Worm (Caenorhabditis elegans) whole organism, L2 larva: Measurements from ENCODE around the gene C52G5.2.

Experiments used
- C34F6.9 ChIP-seq: fragments of 150-350 bp; optimal IDR thresholded peaks from 2 replicates; lab custom pipeline; 2014; ENCODE audit warnings: missing biosample characterization, missing genetic modification characterization
- F13H6.1 ChIP-seq: sonication (generic microtip); optimal IDR thresholded peaks from 2 replicates; lab custom pipeline; 2016; ENCODE audit warnings: missing genetic modification characterization, missing compliant biosample characterization
- R02D3.7 ChIP-seq: fragments of 150-350 bp; optimal IDR thresholded peaks from 2 replicates; lab custom pipeline; 2014; ENCODE audit warnings: missing biosample characterization, missing genetic modification characterization
- Y55F3AM.14 ChIP-seq: fragments of 200-800 bp; sonication (Bioruptor generic); optimal IDR thresholded peaks from 2 replicates; lab custom pipeline; 2018; ENCODE audit warnings: mild to moderate bottlenecking, missing genetic modification characterization, missing compliant biosample characterization
- ZK546.5 ChIP-seq: sonication (generic microtip); optimal IDR thresholded peaks from 2 replicates; lab custom pipeline; 2017; ENCODE audit warnings: missing biosample characterization, missing genetic modification characterization
- alr-1 ChIP-seq: fragments of 150-350 bp; optimal IDR thresholded peaks from 2 replicates; lab custom pipeline; 2014; ENCODE audit warnings: missing biosample characterization, missing genetic modification characterization
- aly-2 ChIP-seq: fragments of 150-350 bp; optimal IDR thresholded peaks from 2 replicates; lab custom pipeline; 2014; ENCODE audit warnings: missing biosample characterization, missing genetic modification characterization
- ama-1 ChIP-seq: fragments of 150-350 bp; optimal IDR thresholded peaks from 2 replicates; lab custom pipeline; 2018; ENCODE audit warnings: inconsistent platforms
- blmp-1 ChIP-seq: sonication (generic microtip); optimal IDR thresholded peaks from 2 replicates; lab custom pipeline; 2017; ENCODE audit warnings: missing genetic modification characterization, mild to moderate bottlenecking, missing compliant biosample characterization, antibody characterized with exemption, moderate library complexity; ENCODE audit not compliant: insufficient read depth
- ceh-16 ChIP-seq: fragments of 150-350 bp; optimal IDR thresholded peaks from 2 replicates; lab custom pipeline; 2014; ENCODE audit warnings: missing biosample characterization, missing genetic modification characterization
- ceh-82 ChIP-seq: fragments of 150-350 bp; optimal IDR thresholded peaks from 2 replicates; lab custom pipeline; 2014; ENCODE audit warnings: missing biosample characterization, missing genetic modification characterization
- crh-2 ChIP-seq: sonication (generic microtip); optimal IDR thresholded peaks from 2 replicates; lab custom pipeline; 2017; ENCODE audit warnings: missing biosample characterization, missing genetic modification characterization
- dmd-4 ChIP-seq: sonication (generic microtip); optimal IDR thresholded peaks from 2 replicates; lab custom pipeline; 2017; ENCODE audit warnings: missing biosample characterization, missing genetic modification characterization
- egl-27 ChIP-seq: sonication (generic microtip); optimal IDR thresholded peaks from 3 replicates; lab custom pipeline; 2017; ENCODE audit warnings: missing biosample characterization, missing genetic modification reagents, missing genetic modification characterization
- elt-1 ChIP-seq: fragments of 150-350 bp; optimal IDR thresholded peaks from 2 replicates; lab custom pipeline; 2014; ENCODE audit warnings: missing biosample characterization, missing genetic modification characterization
- elt-3 ChIP-seq: sonication (generic microtip); optimal IDR thresholded peaks from 2 replicates; lab custom pipeline; 2017; ENCODE audit warnings: missing biosample characterization, missing genetic modification characterization
- fos-1 ChIP-seq: fragments of 150-350 bp; optimal IDR thresholded peaks from 2 replicates; lab custom pipeline; 2014; ENCODE audit warnings: missing biosample characterization, missing genetic modification characterization
- gmeb-1 ChIP-seq: fragments of 150-350 bp; optimal IDR thresholded peaks from 2 replicates; lab custom pipeline; 2014; ENCODE audit warnings: missing biosample characterization, missing genetic modification characterization
- lin-11 ChIP-seq: fragments of 150-350 bp; sonication (generic microtip); optimal IDR thresholded peaks from 2 replicates; lab custom pipeline; 2014; ENCODE audit warnings: missing biosample characterization, missing genetic modification characterization, inconsistent platforms, mixed read lengths
- lin-13 ChIP-seq: fragments of 150-350 bp; optimal IDR thresholded peaks from 2 replicates; lab custom pipeline; 2014; ENCODE audit warnings: missing biosample characterization, missing genetic modification reagents, missing genetic modification characterization
- lin-39 ChIP-seq: fragments of 150-350 bp; optimal IDR thresholded peaks from 2 replicates; lab custom pipeline; 2014; ENCODE audit warnings: missing biosample characterization, missing genetic modification reagents, missing genetic modification characterization
- lsy-2 ChIP-seq, 2 experiments: fragments of 150-350 bp in 1 of 2; sonication (generic microtip) in 1 of 2; optimal IDR thresholded peaks; 2 replicates each; lab custom pipeline; 2014 to 2017; ENCODE audit warnings: missing biosample characterization in 2 of 2, missing genetic modification characterization in 2 of 2
- mab-5 ChIP-seq: fragments of 150-350 bp; optimal IDR thresholded peaks from 2 replicates; lab custom pipeline; 2014; ENCODE audit warnings: missing biosample characterization, missing genetic modification characterization
- mbf-1 ChIP-seq: sonication (generic microtip); optimal IDR thresholded peaks from 2 replicates; lab custom pipeline; 2017; ENCODE audit warnings: missing biosample characterization, missing genetic modification characterization
- mdl-1 ChIP-seq, 2 experiments: fragments of 150-350 bp in 1 of 2; sonication (generic microtip) in 1 of 2; optimal IDR thresholded peaks; 2 replicates each; lab custom pipeline; 2017; ENCODE audit warnings: missing biosample characterization in 2 of 2, missing genetic modification characterization in 2 of 2
- nhr-10 ChIP-seq: sonication (generic microtip); optimal IDR thresholded peaks from 2 replicates; lab custom pipeline; 2017; ENCODE audit warnings: missing biosample characterization, missing genetic modification characterization
- nhr-11 ChIP-seq: fragments of 150-350 bp; optimal IDR thresholded peaks from 2 replicates; lab custom pipeline; 2014; ENCODE audit warnings: missing biosample characterization, missing genetic modification characterization
- nhr-12 ChIP-seq: fragments of 150-350 bp; optimal IDR thresholded peaks from 2 replicates; lab custom pipeline; 2014; ENCODE audit warnings: missing biosample characterization, missing genetic modification characterization
- nhr-129 ChIP-seq: fragments of 150-350 bp; optimal IDR thresholded peaks from 2 replicates; lab custom pipeline; 2014; ENCODE audit warnings: missing biosample characterization, missing genetic modification characterization
- nhr-21 ChIP-seq: fragments of 150-350 bp; optimal IDR thresholded peaks from 2 replicates; lab custom pipeline; 2014; ENCODE audit warnings: missing biosample characterization, missing genetic modification characterization
- nhr-23 ChIP-seq: fragments of 150-350 bp; optimal IDR thresholded peaks from 2 replicates; lab custom pipeline; 2014; ENCODE audit warnings: missing biosample characterization, missing genetic modification reagents, missing genetic modification characterization
- nhr-237 ChIP-seq: fragments of 150-350 bp; optimal IDR thresholded peaks from 2 replicates; lab custom pipeline; 2014; ENCODE audit warnings: missing biosample characterization, missing genetic modification characterization
- nhr-25 ChIP-seq: fragments of 150-350 bp; sonication (generic microtip); optimal IDR thresholded peaks from 3 replicates; lab custom pipeline; 2014; ENCODE audit warnings: missing biosample characterization, missing genetic modification characterization
- nhr-6 ChIP-seq: fragments of 150-350 bp; optimal IDR thresholded peaks from 2 replicates; lab custom pipeline; 2014; ENCODE audit warnings: missing biosample characterization, missing genetic modification characterization
- nhr-77 ChIP-seq: fragments of 150-350 bp; optimal IDR thresholded peaks from 2 replicates; lab custom pipeline; 2014; ENCODE audit warnings: missing biosample characterization, missing genetic modification characterization
- peb-1 ChIP-seq: fragments of 150-350 bp; optimal IDR thresholded peaks from 2 replicates; lab custom pipeline; 2014; ENCODE audit warnings: missing biosample characterization, missing genetic modification characterization
- sem-4 ChIP-seq: fragments of 150-350 bp; optimal IDR thresholded peaks from 2 replicates; lab custom pipeline; 2014; ENCODE audit warnings: missing biosample characterization, missing genetic modification reagents, missing genetic modification characterization
- skn-1 ChIP-seq: sonication (generic microtip); optimal IDR thresholded peaks from 2 replicates; lab custom pipeline; 2017; ENCODE audit warnings: missing biosample characterization, missing genetic modification characterization
- sma-3 ChIP-seq: sonication (generic microtip); optimal IDR thresholded peaks from 2 replicates; lab custom pipeline; 2016; ENCODE audit warnings: missing genetic modification reagents, missing genetic modification characterization, missing compliant biosample characterization
- sma-9 ChIP-seq, 2 experiments: fragments of 150-350 bp in 1 of 2; sonication (generic microtip) in 1 of 2; optimal IDR thresholded peaks; 2 replicates each; lab custom pipeline; 2014 to 2016; ENCODE audit warnings: missing genetic modification characterization in 2 of 2, mild to moderate bottlenecking in 1 of 2, missing biosample characterization in 1 of 2, missing compliant biosample characterization in 1 of 2, missing genetic modification reagents in 1 of 2, moderate library complexity in 1 of 2
- snpc-4 ChIP-seq: fragments of 150-350 bp; optimal IDR thresholded peaks from 2 replicates; lab custom pipeline; 2014; ENCODE audit warnings: missing biosample characterization, missing genetic modification characterization
- unc-39 ChIP-seq: fragments of 150-350 bp; optimal IDR thresholded peaks from 2 replicates; lab custom pipeline; 2014; ENCODE audit warnings: missing biosample characterization, missing genetic modification characterization
- unc-55 ChIP-seq: fragments of 150-350 bp; sonication (generic microtip); optimal IDR thresholded peaks from 3 replicates; lab custom pipeline; 2014; ENCODE audit warnings: missing biosample characterization, missing genetic modification reagents, missing genetic modification characterization
- unc-62 ChIP-seq: fragments of 150-350 bp; optimal IDR thresholded peaks from 2 replicates; lab custom pipeline; 2014; ENCODE audit warnings: missing biosample characterization, missing genetic modification reagents, missing genetic modification characterization
- zag-1 ChIP-seq: fragments of 150-350 bp; optimal IDR thresholded peaks from 2 replicates; lab custom pipeline; 2014; ENCODE audit warnings: missing biosample characterization, missing genetic modification characterization
- ztf-1 ChIP-seq: fragments of 200-800 bp; sonication (Bioruptor generic); conservative IDR thresholded peaks from 2 replicates; pipeline ENCODE4 v1.3.6; 2022; ENCODE audit warnings: missing genetic modification characterization, missing compliant biosample characterization
- ztf-11 ChIP-seq: sonication (generic microtip); optimal IDR thresholded peaks from 2 replicates; lab custom pipeline; 2017; ENCODE audit warnings: missing biosample characterization, missing genetic modification characterization
- ztf-4 ChIP-seq: fragments of 150-350 bp; optimal IDR thresholded peaks from 2 replicates; lab custom pipeline; 2014; ENCODE audit warnings: missing biosample characterization, missing genetic modification characterization

C52G5.2 gene

ce11 chrX:12884873-12885272, 41.8 kb downstream of the C52G5.2 start, which contains the start of gene gpc-1:
Gene gpc-1, minus strand, starts transcription at chrX:12884989.
- peak; percentile 6 for TF ChIP-seq ztf-4 (tag; lab: Kevin White, UChicago)
- TF ChIP-seq egl-27 (tag; lab: Kevin White, UChicago), result no peak
- no peak for TF ChIP-seq R02D3.7 (tag; lab: Kevin White, UChicago)
- TF ChIP-seq nhr-12, result no peak
- TF ChIP-seq, all 48 proteins: peak for 1

DNA sequence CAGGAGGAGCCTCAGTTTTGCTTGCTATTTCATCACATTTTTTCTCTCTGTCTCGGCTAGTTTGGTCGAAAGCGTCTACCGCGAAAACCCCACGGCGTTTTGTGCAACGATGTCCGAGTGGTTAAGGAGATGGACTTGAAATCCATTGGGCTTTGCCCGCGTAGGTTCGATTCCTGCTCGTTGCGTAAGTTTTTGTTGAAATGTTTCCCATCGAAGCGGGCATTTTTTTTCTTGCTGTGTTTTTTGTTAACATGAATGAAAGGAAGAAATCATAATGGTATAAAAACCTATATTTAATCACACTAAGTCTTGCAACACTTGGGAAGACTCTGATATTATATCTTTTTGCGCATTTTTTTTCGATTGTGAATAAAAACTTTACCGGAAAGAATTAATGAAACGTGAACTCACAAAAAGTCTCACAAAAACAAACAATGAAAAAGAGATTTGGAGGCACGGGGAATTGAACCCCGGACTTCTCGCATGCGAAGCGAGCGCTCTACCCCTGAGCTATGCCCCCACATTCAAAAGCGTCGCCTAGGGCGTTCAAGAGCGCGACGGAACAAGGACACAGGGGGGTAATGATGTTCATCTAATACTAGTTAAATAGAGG, 46.8 kb downstream of the C52G5.2 start:
- TF ChIP-seq nhr-237, result no peak
- no peak for TF ChIP-seq elt-1 (tag; lab: Kevin White, UChicago)
- TF ChIP-seq mab-5, result no peak
- no peak for TF ChIP-seq ztf-1 (GFP tag; lab: Robert Waterston, UW)
- peak; percentile 50 for TF ChIP-seq sma-3 (GFP tag; lab: Kevin White, UChicago)
- TF ChIP-seq nhr-11, result no peak
- peak; percentile 27 for TF ChIP-seq zag-1
- TF ChIP-seq unc-39, result no peak
- no peak for TF ChIP-seq ztf-11 (tag; lab: Kevin White, UChicago)
- TF ChIP-seq elt-3 (tag; lab: Kevin White, UChicago), result no peak
- peak; percentile 41 to 58 for TF ChIP-seq lsy-2 (tag; optimal IDR thresholded peaks at IDR 0.05; lab: Kevin White, UChicago)
- TF ChIP-seq mdl-1 (tag; optimal IDR thresholded peaks at IDR 0.05; lab: Kevin White, UChicago), result peak in 1 of 2 experiments; percentile 55
- peak; percentile 85 for TF ChIP-seq sma-9 (GFP tag; optimal IDR thresholded peaks at IDR 0.05; lab: Kevin White, UChicago)
- TF ChIP-seq sma-9 (tag; optimal IDR thresholded peaks at IDR 0.05; lab: Kevin White, UChicago), result no peak
- no peak for TF ChIP-seq ztf-4 (tag; lab: Kevin White, UChicago)
- TF ChIP-seq nhr-25 (tag; lab: Kevin White, UChicago), result peak; percentile 24
- no peak for TF ChIP-seq ZK546.5 (tag; lab: Kevin White, UChicago)
- peak; percentile 61 for TF ChIP-seq Y55F3AM.14 (GFP tag; lab: Kevin White, UChicago)
- TF ChIP-seq dmd-4, result no peak
- TF ChIP-seq alr-1 (tag; lab: Kevin White, UChicago), result no peak
- peak; percentile 42 for TF ChIP-seq sem-4 (tag; lab: Kevin White, UChicago)
- TF ChIP-seq lin-39 (tag; lab: Kevin White, UChicago), result no peak
- peak; percentile 81 for TF ChIP-seq nhr-21 (tag; lab: Kevin White, UChicago)
- TF ChIP-seq ceh-82 (tag; lab: Kevin White, UChicago), result no peak
- TF ChIP-seq skn-1 (tag; lab: Kevin White, UChicago), result no peak
- TF ChIP-seq egl-27 (tag; lab: Kevin White, UChicago), result peak; percentile 59
- TF ChIP-seq nhr-77 (tag; lab: Kevin White, UChicago), result no peak
- no peak for TF ChIP-seq mbf-1
- peak; percentile 84 for TF ChIP-seq unc-55 (GFP tag; lab: Kevin White, UChicago)
- TF ChIP-seq fos-1 (tag; lab: Kevin White, UChicago), result peak; percentile 42
- TF ChIP-seq gmeb-1, result peak; percentile 31
- TF ChIP-seq C34F6.9 (tag; lab: Kevin White, UChicago), result peak; percentile 71
- TF ChIP-seq nhr-12, result no peak
- no peak for TF ChIP-seq unc-62
- TF ChIP-seq snpc-4 (tag; lab: Kevin White, UChicago), result no peak
- peak; percentile 24 for TF ChIP-seq blmp-1 (tag; lab: Kevin White, UChicago)
- peak; percentile 51 for TF ChIP-seq crh-2
- TF ChIP-seq peb-1 (tag; lab: Kevin White, UChicago), result no peak
- peak; percentile 9 for TF ChIP-seq ceh-16
- TF ChIP-seq nhr-6 (tag; lab: Kevin White, UChicago), result no peak
- peak; percentile 86 for TF ChIP-seq lin-11
- TF ChIP-seq R02D3.7 (tag; lab: Kevin White, UChicago), result no peak
- peak; percentile 95 for TF ChIP-seq nhr-129 (tag; lab: Kevin White, UChicago)
- no peak for TF ChIP-seq aly-2 (tag; lab: Kevin White, UChicago)
- TF ChIP-seq ama-1, result no peak
- peak; percentile 56 for TF ChIP-seq F13H6.1 (tag; lab: Kevin White, UChicago)
- TF ChIP-seq lin-13 (GFP tag; lab: Kevin White, UChicago), result peak; percentile 41
- no peak for TF ChIP-seq nhr-23 (tag; lab: Kevin White, UChicago)
- no peak for TF ChIP-seq nhr-10
